Worm (Caenorhabditis elegans): ENCODE data around the gene C13F10.1.

DNA sequence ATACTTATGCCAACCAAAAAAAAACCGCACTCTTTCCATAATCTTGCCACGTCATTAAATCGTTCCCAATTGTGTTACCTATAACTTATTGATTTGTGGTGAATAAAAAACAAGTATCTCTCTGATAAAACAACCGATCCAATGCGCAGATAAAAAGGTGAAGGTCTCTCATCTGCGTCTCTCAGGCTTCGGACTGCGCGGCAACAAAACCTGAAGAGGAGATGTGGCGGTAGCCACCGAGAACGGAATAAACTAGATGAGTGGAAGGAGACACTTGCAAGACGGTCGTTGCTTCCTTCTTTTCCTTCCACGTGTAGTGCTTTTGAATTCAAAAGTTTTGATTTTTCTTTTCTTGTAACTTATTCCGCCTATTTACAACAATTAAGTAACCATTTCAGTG lies 1.1 kb downstream of the C13F10.1 start, which contains the start of gene fkb-3:
- no peak for TF ChIP-seq nhr-76 (tag; optimal IDR thresholded peaks at IDR 0.05)
- no peak for TF ChIP-seq ztf-11 (tag; optimal IDR thresholded peaks at IDR 0.05)
- no peak for TF ChIP-seq sem-2 (GFP tag; optimal IDR thresholded peaks at IDR 0.05)
- no peak for TF ChIP-seq unc-39 (tag; optimal IDR thresholded peaks at IDR 0.05)
- no peak for TF ChIP-seq elt-1 (tag; optimal IDR thresholded peaks at IDR 0.05; ENCODE audit: borderline replicate concordance, insufficient read depth)
- TF ChIP-seq nhr-12 (tag; optimal IDR thresholded peaks at IDR 0.05), result no peak
- no peak for TF ChIP-seq elt-3 (tag; optimal IDR thresholded peaks at IDR 0.05)
- no peak for TF ChIP-seq nhr-237 (tag; optimal IDR thresholded peaks at IDR 0.05)
- no peak for TF ChIP-seq unc-62 (GFP tag; optimal IDR thresholded peaks at IDR 0.05)
- no peak for TF ChIP-seq lsy-2 (tag; optimal IDR thresholded peaks at IDR 0.05)
- no peak for TF ChIP-seq blmp-1 (tag; optimal IDR thresholded peaks at IDR 0.05)
